6 worm cellular contexts compared by ENCODE assay signal in genomic region chrIII:9786776-9787175, ce11.
TF ChIP-seq lines count a peak whose summit lies in the region.

No protein-coding gene starts in this region.

TF ChIP-seq in whole organism, L1 larva, 84 proteins besides CTCF, POLR2A, EP300 and RAD21:
- peak; percentile 56 for TF ChIP-seq elt-2 (tag; optimal IDR thresholded peaks at IDR 0.05; lab: Kevin White, UChicago)
- TF ChIP-seq hlh-4 (tag; optimal IDR thresholded peaks at IDR 0.05; lab: Kevin White, UChicago): no peak
- no peak for TF ChIP-seq nhr-76 (tag; optimal IDR thresholded peaks at IDR 0.05; lab: Kevin White, UChicago)
- TF ChIP-seq hpl-2 (GFP tag; optimal IDR thresholded peaks at IDR 0.05; lab: Kevin White, UChicago): no peak
- peak in 1 of 2 experiments; percentile 15 for TF ChIP-seq lin-35 (GFP tag; optimal IDR thresholded peaks at IDR 0.05; lab: Kevin White, UChicago)
TF ChIP-seq in whole organism, L1 larva: peak in this region for 2.

TF ChIP-seq in whole organism, L2 larva, 48 proteins besides CTCF, POLR2A, EP300 and RAD21:
- TF ChIP-seq crh-2 (tag; optimal IDR thresholded peaks at IDR 0.05; lab: Kevin White, UChicago) (peak; percentile 84), sma-3 (GFP tag; optimal IDR thresholded peaks at IDR 0.05; lab: Kevin White, UChicago) (no peak), fos-1 (tag; optimal IDR thresholded peaks at IDR 0.05; lab: Kevin White, UChicago) (peak; percentile 95)
TF ChIP-seq in whole organism, L2 larva: peak in this region for 2.

TF ChIP-seq in whole organism, L3 larva, 47 proteins besides CTCF, POLR2A, EP300 and RAD21:
- peak; percentile 90 for TF ChIP-seq pqm-1 (tag; optimal IDR thresholded peaks at IDR 0.05; lab: Kevin White, UChicago)
- TF ChIP-seq elt-2 (tag; optimal IDR thresholded peaks at IDR 0.05; lab: Kevin White, UChicago): peak; percentile 84
- TF ChIP-seq lin-39 (tag; optimal IDR thresholded peaks at IDR 0.05; lab: Kevin White, UChicago): no peak
- no peak for TF ChIP-seq elt-3 (tag; optimal IDR thresholded peaks at IDR 0.05; lab: Kevin White, UChicago)
- TF ChIP-seq pha-4 (tag; optimal IDR thresholded peaks at IDR 0.05; lab: Kevin White, UChicago): peak; percentile 37
- TF ChIP-seq mml-1 (tag; optimal IDR thresholded peaks at IDR 0.05; lab: Kevin White, UChicago): no peak
- no peak for TF ChIP-seq eor-1 (tag; optimal IDR thresholded peaks at IDR 0.05; lab: Kevin White, UChicago)
- TF ChIP-seq R02D3.7 (tag; optimal IDR thresholded peaks at IDR 0.05; lab: Kevin White, UChicago): no peak
- no peak for TF ChIP-seq nhr-76 (tag; optimal IDR thresholded peaks at IDR 0.05; lab: Kevin White, UChicago)

TF ChIP-seq in whole organism, L4 larva, 104 proteins besides CTCF, POLR2A, EP300 and RAD21:
- no peak for TF ChIP-seq lin-1 (GFP tag; IDR thresholded peaks at IDR 0.05; lab: Robert Waterston, UW)
- TF ChIP-seq daf-16 (GFP tag; optimal IDR thresholded peaks at IDR 0.05; lab: Kevin White, UChicago): no peak
- peak; percentile 33 for TF ChIP-seq daf-16 (tag; optimal IDR thresholded peaks at IDR 0.05; lab: Kevin White, UChicago)
- no peak for TF ChIP-seq F49E8.2 (tag; optimal IDR thresholded peaks at IDR 0.05; lab: Kevin White, UChicago; ENCODE audit: borderline replicate concordance)
- TF ChIP-seq ZK546.5 (tag; optimal IDR thresholded peaks at IDR 0.05; lab: Kevin White, UChicago): no peak
- peak; percentile 74 for TF ChIP-seq dmd-6 (GFP tag; IDR thresholded peaks at IDR 0.05; lab: Robert Waterston, UW)
- peak; percentile 54 for TF ChIP-seq dve-1 (tag; optimal IDR thresholded peaks at IDR 0.05; lab: Kevin White, UChicago; ENCODE audit: insufficient read depth)
- no peak for TF ChIP-seq ceh-20 (GFP tag; IDR thresholded peaks at IDR 0.05; lab: Robert Waterston, UW)
- no peak for TF ChIP-seq unc-130 (GFP tag; optimal IDR thresholded peaks at IDR 0.05; lab: Kevin White, UChicago)
- no peak for TF ChIP-seq gei-8 (GFP tag; optimal IDR thresholded peaks at IDR 0.05; lab: Kevin White, UChicago)
- TF ChIP-seq T20F7.1 (GFP tag; optimal IDR thresholded peaks at IDR 0.05; lab: Kevin White, UChicago): peak; percentile 5
- TF ChIP-seq nhr-77 (tag; optimal IDR thresholded peaks at IDR 0.05; lab: Kevin White, UChicago): peak; percentile 17
- TF ChIP-seq R02D3.7 (tag; optimal IDR thresholded peaks at IDR 0.05; lab: Kevin White, UChicago): no peak
- TF ChIP-seq egl-27 (tag; optimal IDR thresholded peaks at IDR 0.05; lab: Kevin White, UChicago): no peak
- TF ChIP-seq lsy-2 (tag; optimal IDR thresholded peaks at IDR 0.05; lab: Kevin White, UChicago): peak in 1 of 2 experiments; percentile 10
- TF ChIP-seq set-16 (GFP tag; IDR thresholded peaks at IDR 0.05; lab: Robert Waterston, UW): no peak
- TF ChIP-seq lin-38 (GFP tag; IDR thresholded peaks at IDR 0.05; lab: Robert Waterston, UW): 0 out of 2 replicates have a peak, but pooled peaks have one; percentile 31
- TF ChIP-seq pqm-1 (tag; optimal IDR thresholded peaks at IDR 0.05; lab: Kevin White, UChicago): peak; percentile 88
- TF ChIP-seq madf-9 (GFP tag; conservative IDR thresholded peaks at IDR 0.05; lab: Robert Waterston, UW): no peak
- TF ChIP-seq nhr-28 (tag; optimal IDR thresholded peaks at IDR 0.05; lab: Kevin White, UChicago): peak; percentile 40

TF ChIP-seq in whole organism, late embryonic, 69 proteins besides CTCF, POLR2A, EP300 and RAD21:
- TF ChIP-seq pha-2 (tag; optimal IDR thresholded peaks at IDR 0.05; lab: Kevin White, UChicago) (no peak), elt-2 (tag; optimal IDR thresholded peaks at IDR 0.05; lab: Kevin White, UChicago) (peak; percentile 79)

TF ChIP-seq in whole organism, young adult, 124 proteins besides CTCF, POLR2A, EP300 and RAD21:
- peak; percentile 97 to 98 for TF ChIP-seq let-607 (tag; optimal IDR thresholded peaks at IDR 0.05; lab: Kevin White, UChicago)
- no peak for TF ChIP-seq F23B12.7 (tag; optimal IDR thresholded peaks at IDR 0.05; lab: Kevin White, UChicago; ENCODE audit: insufficient read depth)
- peak; percentile 93 for TF ChIP-seq nhr-80 (tag; optimal IDR thresholded peaks at IDR 0.05; lab: Kevin White, UChicago)
